Worm (Caenorhabditis elegans) whole organism, late embryonic: ENCODE results near the gene nhr-206.

Experiments
- C08G9.2 ChIP-seq: sonication (generic microtip); optimal IDR thresholded peaks from 2 replicates; lab custom pipeline; 2016; ENCODE audit warnings: mild to moderate bottlenecking, missing genetic modification characterization, moderate library complexity, missing compliant biosample characterization
- F13H6.1 ChIP-seq: sonication (generic microtip); optimal IDR thresholded peaks from 2 replicates; lab custom pipeline; 2016; ENCODE audit warnings: missing genetic modification characterization, missing compliant biosample characterization
- K02D7.2 ChIP-seq: sonication (generic microtip); optimal IDR thresholded peaks from 2 replicates; lab custom pipeline; 2017; ENCODE audit warnings: mild to moderate bottlenecking, missing genetic modification characterization, missing compliant biosample characterization
- T23F11.4 ChIP-seq: fragments of 200-800 bp; sonication (Bioruptor generic); optimal IDR thresholded peaks from 2 replicates; lab custom pipeline; 2018; ENCODE audit warnings: mild to moderate bottlenecking, missing genetic modification characterization, missing compliant biosample characterization
- Y22D7AL.16 ChIP-seq: sonication (generic microtip); optimal IDR thresholded peaks from 2 replicates; lab custom pipeline; 2016; ENCODE audit warnings: missing genetic modification characterization, missing compliant biosample characterization
- ama-1 ChIP-seq: fragments of 150-350 bp; optimal IDR thresholded peaks from 2 replicates; lab custom pipeline; 2014
- ceh-14 ChIP-seq: sonication (generic microtip); optimal IDR thresholded peaks from 2 replicates; lab custom pipeline; 2016; ENCODE audit warnings: missing genotype, missing genetic modification characterization, missing compliant biosample characterization
- ceh-18 ChIP-seq: sonication (generic microtip); optimal IDR thresholded peaks from 2 replicates; lab custom pipeline; 2016; ENCODE audit warnings: missing genetic modification characterization, missing compliant biosample characterization
- ceh-24 ChIP-seq: sonication (generic microtip); optimal IDR thresholded peaks from 2 replicates; lab custom pipeline; 2016; ENCODE audit warnings: mild to moderate bottlenecking, missing genetic modification characterization, missing compliant biosample characterization
- ceh-30 ChIP-seq: fragments of 150-350 bp; optimal IDR thresholded peaks from 2 replicates; lab custom pipeline; 2014; ENCODE audit warnings: missing biosample characterization, missing genetic modification characterization
- ceh-34 ChIP-seq: sonication (generic microtip); optimal IDR thresholded peaks from 2 replicates; lab custom pipeline; 2016; ENCODE audit warnings: mild to moderate bottlenecking, missing genetic modification characterization, missing compliant biosample characterization
- dve-1 ChIP-seq: sonication (generic microtip); optimal IDR thresholded peaks from 2 replicates; lab custom pipeline; 2017; ENCODE audit warnings: antibody characterized with exemption, mild to moderate bottlenecking, missing genetic modification characterization, missing compliant biosample characterization
- elt-4 ChIP-seq: sonication (generic microtip); optimal IDR thresholded peaks from 2 replicates; lab custom pipeline; 2016; ENCODE audit warnings: missing genetic modification characterization, missing compliant biosample characterization
- fax-1 ChIP-seq: sonication (generic microtip); optimal IDR thresholded peaks from 2 replicates; lab custom pipeline; 2016; ENCODE audit warnings: missing genotype, missing genetic modification characterization, missing compliant biosample characterization
- fkh-10 ChIP-seq: fragments of 150-350 bp; optimal IDR thresholded peaks from 2 replicates; lab custom pipeline; 2014; ENCODE audit warnings: missing biosample characterization, missing genetic modification reagents, missing genetic modification characterization
- hlh-15 ChIP-seq: sonication (generic microtip); optimal IDR thresholded peaks from 2 replicates; lab custom pipeline; 2016; ENCODE audit warnings: missing genetic modification characterization, missing compliant biosample characterization
- hlh-30 ChIP-seq: sonication (generic microtip); optimal IDR thresholded peaks from 2 replicates; lab custom pipeline; 2017; ENCODE audit warnings: antibody characterized with exemption, missing genetic modification characterization, missing compliant biosample characterization; ENCODE audit not compliant: insufficient read depth
- lim-6 ChIP-seq: sonication (generic microtip); optimal IDR thresholded peaks from 2 replicates; lab custom pipeline; 2016; ENCODE audit warnings: missing genetic modification characterization, missing compliant biosample characterization
- madf-2 ChIP-seq: sonication (generic microtip); optimal IDR thresholded peaks from 2 replicates; lab custom pipeline; 2017; ENCODE audit warnings: missing genetic modification characterization, missing compliant biosample characterization
- mec-3 ChIP-seq: sonication (generic microtip); optimal IDR thresholded peaks from 2 replicates; lab custom pipeline; 2016; ENCODE audit warnings: borderline replicate concordance, missing genetic modification characterization, missing compliant biosample characterization
- nhr-11 ChIP-seq: fragments of 150-350 bp; optimal IDR thresholded peaks from 2 replicates; lab custom pipeline; 2014; ENCODE audit warnings: missing biosample characterization, missing genetic modification characterization
- nhr-232 ChIP-seq: sonication (generic microtip); optimal IDR thresholded peaks from 2 replicates; lab custom pipeline; 2016; ENCODE audit warnings: missing genetic modification characterization, missing compliant biosample characterization
- pax-1 ChIP-seq: fragments of 150-350 bp; optimal IDR thresholded peaks from 2 replicates; lab custom pipeline; 2014; ENCODE audit warnings: missing biosample characterization, missing genetic modification characterization
- pha-4 ChIP-seq: fragments of 150-350 bp; optimal IDR thresholded peaks from 2 replicates; lab custom pipeline; 2018; ENCODE audit warnings: missing biosample characterization, missing genetic modification reagents, missing genetic modification characterization
- pqm-1 ChIP-seq: sonication (generic microtip); optimal IDR thresholded peaks from 2 replicates; lab custom pipeline; 2016; ENCODE audit warnings: missing genetic modification characterization, missing compliant biosample characterization
- rnt-1 ChIP-seq: sonication (generic microtip); optimal IDR thresholded peaks from 2 replicates; lab custom pipeline; 2016; ENCODE audit warnings: missing genetic modification characterization, missing compliant biosample characterization
- sox-2 ChIP-seq: fragments of 200-800 bp; sonication (Bioruptor generic); IDR thresholded peaks from 2 replicates; pipeline ENCODE4 v1.3.6; 2022; ENCODE audit warnings: missing genetic modification reagents, missing genetic modification characterization, missing compliant biosample characterization
- ttx-3 ChIP-seq: sonication (generic microtip); optimal IDR thresholded peaks from 2 replicates; lab custom pipeline; 2016; ENCODE audit warnings: missing genetic modification reagents, missing genetic modification characterization, missing compliant biosample characterization
- unc-3 ChIP-seq, 2 experiments: fragments of 200-800 bp in 1 of 2; sonication (Bioruptor generic) in 1 of 2; sonication (generic microtip) in 1 of 2; conservative IDR thresholded peaks in 1 of 2; optimal IDR thresholded peaks in 1 of 2; 2 replicates each; pipeline versions ENCODE4 v1.3.6 to Lab custom; 2016 to 2022; ENCODE audit warnings: missing compliant biosample characterization in 2 of 2, missing genetic modification characterization in 2 of 2, missing genetic modification reagents in 1 of 2
- unc-42 ChIP-seq: sonication (generic microtip); optimal IDR thresholded peaks from 2 replicates; lab custom pipeline; 2016; ENCODE audit warnings: missing genotype, missing genetic modification characterization, missing compliant biosample characterization
- unc-55 ChIP-seq: sonication (generic microtip); optimal IDR thresholded peaks from 2 replicates; lab custom pipeline; 2017; ENCODE audit warnings: missing biosample characterization, missing genetic modification reagents, missing genetic modification characterization
- ztf-16 ChIP-seq: sonication (generic microtip); optimal IDR thresholded peaks from 2 replicates; lab custom pipeline; 2017; ENCODE audit warnings: missing genetic modification characterization, missing compliant biosample characterization

The nhr-206 gene

DNA sequence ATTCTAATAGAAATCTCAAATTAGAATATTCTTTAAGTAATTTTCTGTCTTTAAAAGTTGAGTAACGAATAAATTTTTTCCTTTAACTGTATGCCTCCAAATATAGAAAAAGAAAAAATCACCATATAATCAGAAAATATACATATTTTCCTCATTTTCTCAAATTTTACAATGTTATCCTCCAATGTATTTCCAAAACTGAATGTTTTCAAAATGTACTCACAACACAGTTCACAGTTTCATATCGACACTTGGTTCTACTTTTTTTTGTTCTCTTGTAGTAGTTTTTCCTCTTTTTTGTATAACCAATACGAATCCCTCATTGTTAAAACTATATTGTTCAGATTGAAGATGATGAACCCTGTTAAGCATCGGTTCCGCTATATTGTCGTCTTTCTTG lies 38.2 kb upstream of the nhr-206 start, which contains the start of gene F10C2.7:
F10C2.7 (plus strand) TSS at position 301 of the 400 bp plus-strand sequence.
- TF ChIP-seq ceh-18 (tag; lab: Kevin White, UChicago) (no peak), madf-2 (tag; lab: Kevin White, UChicago) (no peak), C08G9.2 (tag; lab: Kevin White, UChicago) (no peak), mec-3 (tag; lab: Kevin White, UChicago) (no peak), nhr-232 (tag; lab: Kevin White, UChicago) (no peak), rnt-1 (tag; lab: Kevin White, UChicago) (no peak), ceh-14 (tag; lab: Kevin White, UChicago) (no peak), ttx-3 (tag; lab: Kevin White, UChicago) (no peak), lim-6 (tag; lab: Kevin White, UChicago) (no peak)
- TF ChIP-seq, all 69 proteins: peak for 0

- TF ChIP-seq unc-3 (GFP tag; conservative IDR thresholded peaks at IDR 0.05; lab: Robert Waterston, UW) (no peak), unc-3 (tag; optimal IDR thresholded peaks at IDR 0.05; lab: Kevin White, UChicago) (no peak), ceh-34 (tag; lab: Kevin White, UChicago) (no peak), nhr-11 (tag; lab: Kevin White, UChicago) (no peak), T23F11.4 (GFP tag; lab: Kevin White, UChicago) (no peak), dve-1 (tag; lab: Kevin White, UChicago) (no peak), C08G9.2 (tag; lab: Kevin White, UChicago) (no peak), fkh-10 (no peak), ama-1 (lab: Kevin White, UChicago) (no peak), ztf-16 (tag; lab: Kevin White, UChicago) (no peak), nhr-232 (tag; lab: Kevin White, UChicago) (no peak), ceh-24 (no peak), sox-2 (GFP tag; lab: Robert Waterston, UW) (no peak)
Measured at ce11 chrV:12059719-12060118, 32.1 kb upstream of the nhr-206 start, which contains the start of gene R07B7.2. Gene R07B7.2 (minus strand): TSS chrV:12059753.

- TF ChIP-seq unc-42 (tag; lab: Kevin White, UChicago) = no peak
- no peak for TF ChIP-seq pqm-1 (tag; lab: Kevin White, UChicago)
- peak; percentile 41 for TF ChIP-seq ama-1 (lab: Kevin White, UChicago)
- TF ChIP-seq K02D7.2 (tag; lab: Kevin White, UChicago) = no peak
- no peak for TF ChIP-seq dve-1 (tag; lab: Kevin White, UChicago)
- no peak for TF ChIP-seq unc-3 (GFP tag; conservative IDR thresholded peaks at IDR 0.05; lab: Robert Waterston, UW)
- TF ChIP-seq unc-3 (tag; optimal IDR thresholded peaks at IDR 0.05; lab: Kevin White, UChicago) = no peak
- TF ChIP-seq hlh-15 (tag; lab: Kevin White, UChicago) = no peak
Measured at ce11 chrV:12063036-12063435, 28.8 kb upstream of the nhr-206 start, which contains the start of gene clh-6. Gene clh-6 (minus strand): TSS chrV:12063368.

DNA sequence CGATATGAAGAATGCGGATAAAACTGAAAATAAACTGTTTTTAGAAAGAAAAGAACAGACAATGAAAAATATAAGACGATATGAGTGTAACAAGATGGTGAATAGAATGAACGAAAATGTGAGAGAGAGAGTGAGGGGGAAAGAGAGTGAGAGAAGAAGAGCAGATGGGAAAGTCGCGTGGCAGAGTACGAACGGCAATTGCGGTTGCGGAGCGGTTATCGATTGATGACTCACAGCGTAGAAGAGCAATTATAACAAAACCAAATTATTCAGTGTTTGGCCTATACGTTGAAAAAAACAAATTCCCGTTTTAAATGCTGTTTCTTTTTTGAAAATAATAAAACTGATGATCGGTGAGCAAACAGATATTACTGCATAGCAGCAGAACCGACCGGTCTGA lies 26.4 kb upstream of the nhr-206 start, which contains the start of gene pqn-53:
pqn-53 (minus strand) TSS at position 23 of the 400 bp plus-strand sequence.
- TF ChIP-seq unc-55 (GFP tag; lab: Kevin White, UChicago) (peak; percentile 17), hlh-30 (tag; lab: Kevin White, UChicago) (peak; percentile 65), rnt-1 (tag; lab: Kevin White, UChicago) (peak; percentile 8), fax-1 (tag; lab: Kevin White, UChicago) (no peak), Y22D7AL.16 (no peak)

- no peak for TF ChIP-seq pha-4 (tag; lab: Kevin White, UChicago)
- peak; percentile 86 for TF ChIP-seq hlh-30 (tag; lab: Kevin White, UChicago)
Measured at ce11 chrV:12065859-12066258, 25.9 kb upstream of the nhr-206 start.

ce11 chrV:12068437-12068836 lies 23.4 kb upstream of the nhr-206 start, which contains the start of gene kmo-2:
Gene kmo-2 (minus strand): TSS chrV:12068537.
- TF ChIP-seq ceh-30 (no peak), ttx-3 (tag; lab: Kevin White, UChicago) (no peak), F13H6.1 (tag; lab: Kevin White, UChicago) (no peak), ceh-24 (no peak), elt-4 (tag; lab: Kevin White, UChicago) (no peak), pax-1 (tag; lab: Kevin White, UChicago) (no peak), hlh-15 (tag; lab: Kevin White, UChicago) (no peak)
